Fruit fly (Drosophila melanogaster): ENCODE measurements around the gene Ten-a.
A peak's percentile ranks its signal among the peaks of the same experiment; 100 is the strongest.

The Ten-a gene

dm6 chrX:12014800-12015389 is 28.6 kb upstream of the Ten-a start (continued):
- TF ChIP-seq CG6254 (GFP tag; optimal IDR thresholded peaks at IDR 0.05), result peak; percentile 2
- no peak for TF ChIP-seq prd (optimal IDR thresholded peaks at IDR 0.05)
- TF ChIP-seq prd (GFP tag; IDR thresholded peaks at IDR 0.05), result peak; percentile 27
- TF ChIP-seq wor (GFP tag; IDR thresholded peaks at IDR 0.05), result peak; percentile 11; the same call in 1 of the 2 replicates
- no peak for TF ChIP-seq CG12659 (GFP tag; optimal IDR thresholded peaks at IDR 0.05)
- TF ChIP-seq pzg (GFP tag; optimal IDR thresholded peaks at IDR 0.05), result no peak
- no peak for TF ChIP-seq fd3F (GFP tag; optimal IDR thresholded peaks at IDR 0.05)
- no peak for TF ChIP-seq bab2 (GFP tag; optimal IDR thresholded peaks at IDR 0.05)
- TF ChIP-seq CG9932 (GFP tag; IDR thresholded peaks at IDR 0.05), result no peak
- peak; percentile 21 for TF ChIP-seq CG4424 (GFP tag; optimal IDR thresholded peaks at IDR 0.05)
- no peak for TF ChIP-seq Atf6 (GFP tag; IDR thresholded peaks at IDR 0.05)
- TF ChIP-seq repo (GFP tag; optimal IDR thresholded peaks at IDR 0.05), result no peak
- peak; percentile 69 for TF ChIP-seq row (GFP tag; IDR thresholded peaks at IDR 0.05)
- no peak for TF ChIP-seq CG1832 (GFP tag; optimal IDR thresholded peaks at IDR 0.05)
- TF ChIP-seq CHES-1-like (GFP tag; optimal IDR thresholded peaks at IDR 0.05), result peak; percentile 5
- peak; percentile 9 for TF ChIP-seq D19B (GFP tag; optimal IDR thresholded peaks at IDR 0.05)
- no peak for TF ChIP-seq ato (GFP tag; IDR thresholded peaks at IDR 0.05; ENCODE audit: partially characterized antibody)
- TF ChIP-seq CG16815 (GFP tag; optimal IDR thresholded peaks at IDR 0.05), result no peak
- TF ChIP-seq Bteb2 (GFP tag; optimal IDR thresholded peaks at IDR 0.05), result no peak
- TF ChIP-seq aop (GFP tag; IDR thresholded peaks at IDR 0.05), result no peak
- peak; percentile 18 for TF ChIP-seq HLH54F (GFP tag; optimal IDR thresholded peaks at IDR 0.05)
- peak; percentile 44 for TF ChIP-seq CG7839 (tag; optimal IDR thresholded peaks at IDR 0.05)
- TF ChIP-seq CG12104 (GFP tag; optimal IDR thresholded peaks at IDR 0.05), result no peak
- no peak for TF ChIP-seq CG13123 (GFP tag; optimal IDR thresholded peaks at IDR 0.05)
- TF ChIP-seq cad (GFP tag; optimal IDR thresholded peaks at IDR 0.05), result no peak
- no peak for TF ChIP-seq CG7745 (tag; optimal IDR thresholded peaks at IDR 0.05)
- no peak for TF ChIP-seq CG1647 (GFP tag; optimal IDR thresholded peaks at IDR 0.05)
- peak; percentile 46 for TF ChIP-seq CG18262 (tag; optimal IDR thresholded peaks at IDR 0.05)
- TF ChIP-seq Myb (GFP tag; optimal IDR thresholded peaks at IDR 0.05), result no peak
- peak; percentile 41 for TF ChIP-seq Camta (GFP tag; optimal IDR thresholded peaks at IDR 0.05)
- no peak for TF ChIP-seq Asciz (GFP tag; optimal IDR thresholded peaks at IDR 0.05)
- TF ChIP-seq CG16779 (GFP tag; IDR thresholded peaks at IDR 0.05), result no peak
- peak; percentile 29 for TF ChIP-seq CG2120 (GFP tag; optimal IDR thresholded peaks at IDR 0.05)
- TF ChIP-seq bbx (GFP tag; IDR thresholded peaks at IDR 0.05; ENCODE audit: partially characterized antibody), result 0 out of 2 replicates have a peak, but pooled peaks have one; percentile 7
- TF ChIP-seq CG7987 (GFP tag; optimal IDR thresholded peaks at IDR 0.05), result no peak
- TF ChIP-seq CG3847 (GFP tag; IDR thresholded peaks at IDR 0.05), result no peak
- TF ChIP-seq Lhr (GFP tag; optimal IDR thresholded peaks at IDR 0.05), result no peak
- no peak for TF ChIP-seq vnd (GFP tag; IDR thresholded peaks at IDR 0.05; ENCODE audit: partially characterized antibody)
- peak; percentile 23 for TF ChIP-seq CG17359 (tag; optimal IDR thresholded peaks at IDR 0.05)
- TF ChIP-seq CG15514 (GFP tag; optimal IDR thresholded peaks at IDR 0.05), result no peak
- TF ChIP-seq pan (optimal IDR thresholded peaks at IDR 0.05), result no peak
- TF ChIP-seq pan (GFP tag; optimal IDR thresholded peaks at IDR 0.05 in 1 of 2, IDR thresholded peaks at IDR 0.05 in 1 of 2), result peak in 1 of 2 experiments; percentile 68
- TF ChIP-seq ase (GFP tag; IDR thresholded peaks at IDR 0.05), result peak; percentile 40; the same call in 1 of the 3 replicates
- TF ChIP-seq Six4 (GFP tag; optimal IDR thresholded peaks at IDR 0.05), result no peak
- TF ChIP-seq CG12744 (GFP tag; optimal IDR thresholded peaks at IDR 0.05), result no peak
- no peak for TF ChIP-seq BEAF-32 (GFP tag; optimal IDR thresholded peaks at IDR 0.05)
- TF ChIP-seq CG7963 (GFP tag; IDR thresholded peaks at IDR 0.05; ENCODE audit: partially characterized antibody), result no peak
- no peak for TF ChIP-seq jigr1 (GFP tag; IDR thresholded peaks at IDR 0.05)
- no peak for TF ChIP-seq dmrt99B (tag; optimal IDR thresholded peaks at IDR 0.05)
- peak; percentile 14 for TF ChIP-seq Mad (GFP tag; optimal IDR thresholded peaks at IDR 0.05)
- TF ChIP-seq CG8089 (GFP tag; optimal IDR thresholded peaks at IDR 0.05), result no peak
